Worm (Caenorhabditis elegans) whole organism, L3 larva: ENCODE results near the gene sra-37.

ENCODE experiments used
- ZK546.5 ChIP-seq: sonication (generic microtip); optimal IDR thresholded peaks from 2 replicates; lab custom pipeline; 2017; ENCODE audit warnings: missing biosample characterization, missing genetic modification characterization
- ama-1 ChIP-seq: fragments of 150-350 bp; optimal IDR thresholded peaks from 2 replicates; lab custom pipeline; 2018
- elt-1 ChIP-seq: fragments of 150-350 bp; optimal IDR thresholded peaks from 2 replicates; lab custom pipeline; 2014; ENCODE audit warnings: missing biosample characterization, missing genetic modification characterization
- fkh-10 ChIP-seq: sonication (generic microtip); optimal IDR thresholded peaks from 2 replicates; lab custom pipeline; 2017; ENCODE audit warnings: missing biosample characterization, missing genetic modification reagents, missing genetic modification characterization
- nfya-1 ChIP-seq: sonication (generic microtip); optimal IDR thresholded peaks from 2 replicates; lab custom pipeline; 2017; ENCODE audit warnings: missing genetic modification characterization, mild to moderate bottlenecking, missing compliant biosample characterization, antibody characterized with exemption, moderate library complexity; ENCODE audit not compliant: insufficient read depth
- unc-39 ChIP-seq: sonication (generic microtip); optimal IDR thresholded peaks from 4 replicates; lab custom pipeline; 2017; ENCODE audit warnings: missing biosample characterization, missing genetic modification characterization
- zag-1 ChIP-seq: fragments of 150-350 bp; optimal IDR thresholded peaks from 2 replicates; lab custom pipeline; 2014; ENCODE audit warnings: missing biosample characterization, missing genetic modification characterization

DNA sequence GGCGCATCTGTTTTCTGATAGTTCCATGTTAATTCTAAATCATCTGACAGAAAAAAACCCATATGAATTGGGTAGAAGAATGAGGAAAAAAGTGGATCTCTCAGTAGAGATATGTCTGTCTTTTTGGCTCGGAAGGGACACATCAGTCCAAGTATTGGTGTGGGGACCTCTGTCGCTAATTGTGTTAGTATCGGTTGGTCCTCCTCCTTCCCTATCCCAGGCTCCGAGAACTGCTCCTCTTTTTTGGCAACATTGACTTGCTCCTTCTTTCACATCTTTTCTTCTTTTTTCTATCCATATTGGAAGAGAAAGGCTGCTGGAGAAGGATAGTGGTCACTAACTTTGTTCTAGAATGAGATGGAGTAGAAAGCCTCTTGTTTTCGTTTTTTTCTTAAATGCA lies 17.2 kb downstream of the sra-37 start:
- TF ChIP-seq elt-1 (tag; lab: Kevin White, UChicago) (no peak), nfya-1 (no peak), zag-1 (tag; lab: Kevin White, UChicago) (no peak), ama-1 (lab: Kevin White, UChicago) (no peak), unc-39 (tag; lab: Kevin White, UChicago) (peak; percentile 9), ZK546.5 (tag; lab: Kevin White, UChicago) (no peak), fkh-10 (GFP tag; lab: Kevin White, UChicago) (no peak)
